Worm (Caenorhabditis elegans): ENCODE results near the gene F10G2.4.

DNA sequence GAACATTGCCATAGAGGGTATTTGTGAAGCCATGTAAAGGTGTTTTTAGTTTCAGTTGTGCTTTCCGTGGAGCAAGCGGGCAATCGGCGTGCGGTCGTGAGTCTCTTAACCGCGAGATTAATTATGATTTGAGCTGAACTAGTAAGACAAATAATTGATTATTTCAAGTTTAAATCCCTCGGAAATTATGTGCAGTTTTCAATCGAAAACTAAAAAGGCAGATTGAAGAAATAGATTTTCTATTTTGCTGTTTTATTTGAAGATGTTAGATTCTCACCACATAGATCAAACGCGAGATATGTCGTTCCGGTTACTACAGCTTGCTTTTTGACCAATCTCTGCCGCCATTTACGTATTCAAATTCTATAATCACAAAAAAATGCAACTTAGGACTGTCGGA lies 45.0 kb upstream of the F10G2.4 start, which contains the start of gene C13A2.3:
- no peak for TF ChIP-seq hnd-1 (tag; optimal IDR thresholded peaks at IDR 0.05)
- no peak for TF ChIP-seq ama-1 (optimal IDR thresholded peaks at IDR 0.05)
- TF ChIP-seq F13C5.2 (tag; optimal IDR thresholded peaks at IDR 0.05), result no peak
- no peak for TF ChIP-seq ceh-13 (GFP tag; optimal IDR thresholded peaks at IDR 0.05)
- TF ChIP-seq hmg-4 (GFP tag; optimal IDR thresholded peaks at IDR 0.05), result no peak

Data from whole organism, early embryonic.